Fruit fly (Drosophila melanogaster): ENCODE data around the gene Gbeta76C.

Gene Gbeta76C

dm6 chr3L:19687200-19687687, at the start of gene Gbeta76C, which contains the start of gene CG8765:
Gene Gbeta76C, plus strand, starts transcription at chr3L:19687637.
Gene CG8765, minus strand, starts transcription at chr3L:19687353.
- peak; percentile 20 for TF ChIP-seq CG17801 (GFP tag; optimal IDR thresholded peaks at IDR 0.05; ENCODE audit: partially characterized antibody)

dm6 chr3L:19642448-19643020, 44.9 kb upstream of the Gbeta76C start, which contains the start of gene Rnf146:
Gene Rnf146, minus strand, starts transcription at chr3L:19642816.
- TF ChIP-seq CG17801 (GFP tag; optimal IDR thresholded peaks at IDR 0.05; ENCODE audit: partially characterized antibody): peak; percentile 23

- no peak for TF ChIP-seq CG17801 (GFP tag; optimal IDR thresholded peaks at IDR 0.05; ENCODE audit: partially characterized antibody)
Measured at dm6 chr3L:19646292-19646691, 41.1 kb upstream of the Gbeta76C start.

- no peak for TF ChIP-seq CG17801 (GFP tag; optimal IDR thresholded peaks at IDR 0.05; ENCODE audit: partially characterized antibody)
Measured at dm6 chr3L:19648648-19649047, 38.8 kb upstream of the Gbeta76C start.

- no peak for TF ChIP-seq CG17801 (GFP tag; optimal IDR thresholded peaks at IDR 0.05; ENCODE audit: partially characterized antibody)
Measured at dm6 chr3L:19649374-19649948, 38.0 kb upstream of the Gbeta76C start, which contains the start of gene Oat. Gene Oat, minus strand, starts transcription at chr3L:19649851.

- no peak for TF ChIP-seq CG17801 (GFP tag; optimal IDR thresholded peaks at IDR 0.05; ENCODE audit: partially characterized antibody)
Measured at dm6 chr3L:19650121-19650520, 37.3 kb upstream of the Gbeta76C start.

- peak; percentile 58 for TF ChIP-seq CG17801 (GFP tag; optimal IDR thresholded peaks at IDR 0.05; ENCODE audit: partially characterized antibody)
Measured at dm6 chr3L:19650588-19650987, 36.8 kb upstream of the Gbeta76C start.

dm6 chr3L:19653470-19653869, 34.0 kb upstream of the Gbeta76C start:
- no peak for TF ChIP-seq CG17801 (GFP tag; optimal IDR thresholded peaks at IDR 0.05; ENCODE audit: partially characterized antibody)

- no peak for TF ChIP-seq CG17801 (GFP tag; optimal IDR thresholded peaks at IDR 0.05; ENCODE audit: partially characterized antibody)
Measured at dm6 chr3L:19655923-19656322, 31.5 kb upstream of the Gbeta76C start.

- no peak for TF ChIP-seq CG17801 (GFP tag; optimal IDR thresholded peaks at IDR 0.05; ENCODE audit: partially characterized antibody)
Measured at dm6 chr3L:19662892-19663291, 24.5 kb upstream of the Gbeta76C start.

dm6 chr3L:19663605-19664230, 23.7 kb upstream of the Gbeta76C start, which contains the start of gene tey:
Gene tey, minus strand, starts transcription at chr3L:19664104.
- no peak for TF ChIP-seq CG17801 (GFP tag; optimal IDR thresholded peaks at IDR 0.05; ENCODE audit: partially characterized antibody)

- no peak for TF ChIP-seq CG17801 (GFP tag; optimal IDR thresholded peaks at IDR 0.05; ENCODE audit: partially characterized antibody)
Measured at dm6 chr3L:19665059-19665626, 22.3 kb upstream of the Gbeta76C start.

dm6 chr3L:19670492-19670891, 16.9 kb upstream of the Gbeta76C start:
- TF ChIP-seq CG17801 (GFP tag; optimal IDR thresholded peaks at IDR 0.05; ENCODE audit: partially characterized antibody): no peak

- no peak for TF ChIP-seq CG17801 (GFP tag; optimal IDR thresholded peaks at IDR 0.05; ENCODE audit: partially characterized antibody)
Measured at dm6 chr3L:19674317-19674716, 13.1 kb upstream of the Gbeta76C start.

dm6 chr3L:19676050-19676449, 11.4 kb upstream of the Gbeta76C start:
- no peak for TF ChIP-seq CG17801 (GFP tag; optimal IDR thresholded peaks at IDR 0.05; ENCODE audit: partially characterized antibody)

dm6 chr3L:19682902-19683301, 4.5 kb upstream of the Gbeta76C start:
- TF ChIP-seq CG17801 (GFP tag; optimal IDR thresholded peaks at IDR 0.05; ENCODE audit: partially characterized antibody): no peak

Data from ovary, adult (tissue).